Fruit fly (Drosophila melanogaster): ENCODE data around the gene CG8001.

CG8001 gene

DNA sequence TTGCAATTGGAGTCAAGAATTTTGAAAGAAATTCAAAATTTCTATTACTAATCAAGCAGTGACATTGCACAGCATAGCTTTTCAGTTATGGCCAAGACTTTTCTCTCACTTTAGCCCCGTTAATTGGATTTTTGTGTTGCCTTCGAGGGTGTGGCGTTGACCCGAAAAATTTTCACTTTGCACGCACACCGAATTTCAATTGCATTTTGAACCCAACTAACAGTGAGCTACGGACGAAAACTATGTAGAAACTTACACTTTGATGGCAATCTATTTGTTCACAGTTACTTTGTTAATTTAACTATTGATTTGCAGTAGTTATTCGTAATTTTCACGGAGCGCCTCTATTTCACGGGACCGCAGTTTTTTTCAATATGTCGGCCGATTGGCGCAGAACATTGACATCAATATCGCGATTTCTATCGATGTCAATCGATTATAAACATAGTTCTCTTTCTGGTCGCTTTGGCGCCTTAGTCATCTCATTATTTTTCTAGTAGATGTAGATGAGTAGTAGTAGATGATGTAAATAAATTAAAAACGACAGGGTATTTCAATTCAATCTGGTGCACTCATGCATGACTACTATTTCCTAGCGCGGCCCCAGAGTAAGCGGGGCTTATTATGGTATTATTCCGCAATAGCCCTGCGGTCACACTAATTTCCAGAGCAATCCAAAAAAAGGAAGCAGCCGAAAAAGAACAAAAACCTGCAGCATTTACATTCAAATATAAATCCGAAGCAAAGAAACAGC, 39.2 kb downstream of the CG8001 start, which contains the start of the genes alpha-Spec, dlt and Cdc37 (continued):
- TF ChIP-seq Dp (GFP tag; optimal IDR thresholded peaks at IDR 0.05) = peak; percentile 47
- TF ChIP-seq stc (GFP tag; IDR thresholded peaks at IDR 0.05) = no peak
- peak; percentile 17 for TF ChIP-seq CHES-1-like (GFP tag; optimal IDR thresholded peaks at IDR 0.05)
- TF ChIP-seq Lhr (GFP tag; optimal IDR thresholded peaks at IDR 0.05) = no peak
- TF ChIP-seq Dll (GFP tag; IDR thresholded peaks at IDR 0.05; ENCODE audit: partially characterized antibody) = peak; percentile 84
- no peak for TF ChIP-seq gsb-n (tag; optimal IDR thresholded peaks at IDR 0.05)
- no peak for TF ChIP-seq dmrt99B (tag; optimal IDR thresholded peaks at IDR 0.05)
- peak; percentile 47 for TF ChIP-seq p53 (GFP tag; optimal IDR thresholded peaks at IDR 0.05)
- TF ChIP-seq CG4820 (GFP tag; optimal IDR thresholded peaks at IDR 0.05) = no peak
- no peak for TF ChIP-seq sisA (GFP tag; IDR thresholded peaks at IDR 0.05)
- TF ChIP-seq sug (tag; optimal IDR thresholded peaks at IDR 0.05) = peak; percentile 38
- TF ChIP-seq CG4707 (GFP tag; optimal IDR thresholded peaks at IDR 0.05) = no peak
- no peak for TF ChIP-seq CG11723 (GFP tag; optimal IDR thresholded peaks at IDR 0.05)
- TF ChIP-seq CG17612 (GFP tag; IDR thresholded peaks at IDR 0.05) = no peak
- no peak for TF ChIP-seq ind (GFP tag; optimal IDR thresholded peaks at IDR 0.05)
- peak; percentile 82 for TF ChIP-seq unc-4 (GFP tag; IDR thresholded peaks at IDR 0.05; ENCODE audit: partially characterized antibody)
- peak; percentile 59 for TF ChIP-seq ato (GFP tag; IDR thresholded peaks at IDR 0.05; ENCODE audit: partially characterized antibody)
- TF ChIP-seq CG2129 (GFP tag; IDR thresholded peaks at IDR 0.05; ENCODE audit: partially characterized antibody) = peak; percentile 38; the same call in 1 of the 2 replicates
- no peak for TF ChIP-seq Sry-β (GFP tag; optimal IDR thresholded peaks at IDR 0.05)
- peak; percentile 80 for TF ChIP-seq Sin3A (optimal IDR thresholded peaks at IDR 0.05)
- no peak for TF ChIP-seq shn (GFP tag; optimal IDR thresholded peaks at IDR 0.05)
- TF ChIP-seq CG6654 (GFP tag; optimal IDR thresholded peaks at IDR 0.05) = no peak
- no peak for TF ChIP-seq Vsx1 (GFP tag; optimal IDR thresholded peaks at IDR 0.05)
- TF ChIP-seq CG13624 (GFP tag; optimal IDR thresholded peaks at IDR 0.05) = peak; percentile 68
- TF ChIP-seq Aef1 (GFP tag; IDR thresholded peaks at IDR 0.05) = no peak
- no peak for TF ChIP-seq CG8944 (GFP tag; optimal IDR thresholded peaks at IDR 0.05)
- no peak; the same call in 2 of the 3 replicates for TF ChIP-seq CG34422 (GFP tag; IDR thresholded peaks at IDR 0.05)
- TF ChIP-seq Atf3 (GFP tag; optimal IDR thresholded peaks at IDR 0.05) = no peak
- no peak for TF ChIP-seq CG11398 (GFP tag; optimal IDR thresholded peaks at IDR 0.05)
- TF ChIP-seq CG12219 (GFP tag; optimal IDR thresholded peaks at IDR 0.05) = no peak
- TF ChIP-seq fd96Cb (tag; optimal IDR thresholded peaks at IDR 0.05) = no peak
- peak; percentile 77 for TF ChIP-seq CG17186 (GFP tag; optimal IDR thresholded peaks at IDR 0.05)
- TF ChIP-seq ab (GFP tag; optimal IDR thresholded peaks at IDR 0.05) = no peak
- peak; percentile 76 for TF ChIP-seq inv (GFP tag; IDR thresholded peaks at IDR 0.05; ENCODE audit: partially characterized antibody)
- TF ChIP-seq otp (GFP tag; IDR thresholded peaks at IDR 0.05) = no peak
- no peak for TF ChIP-seq wek (GFP tag; optimal IDR thresholded peaks at IDR 0.05)
- TF ChIP-seq trh (GFP tag; optimal IDR thresholded peaks at IDR 0.05) = no peak
- peak; percentile 95 for TF ChIP-seq CTCF (GFP tag; optimal IDR thresholded peaks at IDR 0.05)
- TF ChIP-seq H2.0 (GFP tag; IDR thresholded peaks at IDR 0.05) = no peak
- no peak for TF ChIP-seq CG6683 (GFP tag; optimal IDR thresholded peaks at IDR 0.05)
- no peak for TF ChIP-seq Jarid2 (GFP tag; optimal IDR thresholded peaks at IDR 0.05)
- TF ChIP-seq CG11695 (GFP tag; IDR thresholded peaks at IDR 0.05) = no peak
- no peak for TF ChIP-seq sima (GFP tag; optimal IDR thresholded peaks at IDR 0.05)
- no peak for TF ChIP-seq disco-r (GFP tag; optimal IDR thresholded peaks at IDR 0.05)
- TF ChIP-seq CG18262 (tag; optimal IDR thresholded peaks at IDR 0.05) = peak; percentile 43
- TF ChIP-seq dan (GFP tag; IDR thresholded peaks at IDR 0.05) = no peak
- TF ChIP-seq CG14860 (GFP tag; IDR thresholded peaks at IDR 0.05; ENCODE audit: partially characterized antibody) = peak; percentile 79
- peak; percentile 11 for TF ChIP-seq CG5245 (GFP tag; optimal IDR thresholded peaks at IDR 0.05)
- no peak for TF ChIP-seq CG17328 (GFP tag; IDR thresholded peaks at IDR 0.05)
- no peak for TF ChIP-seq crol (GFP tag; IDR thresholded peaks at IDR 0.05)
- TF ChIP-seq ssp (GFP tag; IDR thresholded peaks at IDR 0.05) = 0 out of 2 replicates have a peak, but pooled peaks have one; percentile 19
